Fruit fly (Drosophila melanogaster): ENCODE results near the gene CG6707.
A peak's percentile ranks its signal among the peaks of the same experiment; 100 is the strongest.

Gene CG6707

DNA sequence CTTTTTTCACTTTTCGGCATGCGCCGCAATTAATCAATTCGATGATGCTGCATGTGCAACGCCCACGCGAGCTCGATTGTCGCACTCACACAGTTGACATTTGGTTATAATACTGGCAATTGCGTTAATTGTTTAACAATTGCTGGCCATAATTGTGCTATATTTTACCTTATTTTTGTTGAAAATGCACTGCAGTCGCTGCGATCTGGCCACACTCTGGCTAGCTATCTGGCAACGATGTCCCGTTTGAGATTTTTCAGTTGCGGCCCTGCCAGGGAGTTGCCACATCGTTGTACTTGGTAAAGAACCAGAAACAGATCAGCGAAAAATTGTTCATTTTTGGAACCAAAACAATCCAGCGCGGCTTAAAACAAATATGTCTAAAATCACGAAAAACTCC, at the start of gene CG6707, which contains the start of gene CG46387 (continued):
- TF ChIP-seq CG6163 (GFP tag; IDR thresholded peaks at IDR 0.05) (peak; percentile 36; the same call in 1 of the 3 replicates), lz (GFP tag; optimal IDR thresholded peaks at IDR 0.05) (no peak), Ets21C (GFP tag; optimal IDR thresholded peaks at IDR 0.05) (no peak), CG6276 (GFP tag; optimal IDR thresholded peaks at IDR 0.05) (no peak), CG11762 (GFP tag; optimal IDR thresholded peaks at IDR 0.05; ENCODE audit: insufficient read depth) (no peak), achi (GFP tag; optimal IDR thresholded peaks at IDR 0.05) (no peak), Sox14 (GFP tag; optimal IDR thresholded peaks at IDR 0.05) (peak; percentile 70)

- no peak for TF ChIP-seq CG4318 (GFP tag; optimal IDR thresholded peaks at IDR 0.05)
- no peak for TF ChIP-seq CG6854 (GFP tag; optimal IDR thresholded peaks at IDR 0.05)
- TF ChIP-seq CG6163 (GFP tag; IDR thresholded peaks at IDR 0.05): no peak
- no peak for TF ChIP-seq CG8632 (GFP tag; optimal IDR thresholded peaks at IDR 0.05)
- TF ChIP-seq Gug (GFP tag; IDR thresholded peaks at IDR 0.05): no peak
- TF ChIP-seq net (GFP tag; optimal IDR thresholded peaks at IDR 0.05): no peak
- TF ChIP-seq Hr4 (GFP tag; optimal IDR thresholded peaks at IDR 0.05): no peak
- no peak for TF ChIP-seq ss (GFP tag; optimal IDR thresholded peaks at IDR 0.05)
- no peak for TF ChIP-seq Lpt (GFP tag; optimal IDR thresholded peaks at IDR 0.05)
- TF ChIP-seq CG8319 (GFP tag; optimal IDR thresholded peaks at IDR 0.05): no peak
- TF ChIP-seq Ets21C (GFP tag; optimal IDR thresholded peaks at IDR 0.05): no peak
- TF ChIP-seq acj6 (GFP tag; optimal IDR thresholded peaks at IDR 0.05): no peak
- no peak for TF ChIP-seq CG6792 (GFP tag; optimal IDR thresholded peaks at IDR 0.05)
- TF ChIP-seq cyc (GFP tag; optimal IDR thresholded peaks at IDR 0.05): no peak
- no peak for TF ChIP-seq CG11902 (GFP tag; optimal IDR thresholded peaks at IDR 0.05)
- TF ChIP-seq CG3919 (GFP tag; optimal IDR thresholded peaks at IDR 0.05): no peak
These were observed 28.8 kb upstream of the CG6707 start for dm6 chr3L:9927169-9927568.

dm6 chr3L:9907719-9908170, 9.4 kb upstream of the CG6707 start, which contains the start of gene bma:
Gene bma (plus strand): TSS chr3L:9908120.
- TF ChIP-seq achi (GFP tag; optimal IDR thresholded peaks at IDR 0.05): no peak
- TF ChIP-seq cyc (GFP tag; optimal IDR thresholded peaks at IDR 0.05): no peak
- no peak for TF ChIP-seq CG8632 (GFP tag; optimal IDR thresholded peaks at IDR 0.05)
- TF ChIP-seq fd59A (GFP tag; optimal IDR thresholded peaks at IDR 0.05): no peak
- no peak for TF ChIP-seq Sox102F (GFP tag; optimal IDR thresholded peaks at IDR 0.05)

dm6 chr3L:9904988-9905387, 6.6 kb upstream of the CG6707 start:
- TF ChIP-seq Smox (GFP tag; optimal IDR thresholded peaks at IDR 0.05): no peak
- TF ChIP-seq Gug (GFP tag; IDR thresholded peaks at IDR 0.05): no peak
- TF ChIP-seq CG34406 (GFP tag; optimal IDR thresholded peaks at IDR 0.05): no peak
- TF ChIP-seq net (GFP tag; optimal IDR thresholded peaks at IDR 0.05): no peak

dm6 chr3L:9899046-9899659, 778 bp upstream of the CG6707 start, which contains the start of gene nudE:
Gene nudE (plus strand): TSS chr3L:9899241.
- TF ChIP-seq spab (GFP tag; optimal IDR thresholded peaks at IDR 0.05) (no peak), net (GFP tag; optimal IDR thresholded peaks at IDR 0.05) (no peak), Hr4 (GFP tag; optimal IDR thresholded peaks at IDR 0.05) (no peak), CG6854 (GFP tag; optimal IDR thresholded peaks at IDR 0.05) (no peak), Met (GFP tag; optimal IDR thresholded peaks at IDR 0.05) (peak; percentile 33), Gug (GFP tag; IDR thresholded peaks at IDR 0.05) (no peak), CG10631 (GFP tag; optimal IDR thresholded peaks at IDR 0.05) (peak; percentile 16), CG34406 (GFP tag; optimal IDR thresholded peaks at IDR 0.05) (no peak), vri (GFP tag; optimal IDR thresholded peaks at IDR 0.05) (no peak), svp (GFP tag) (peak; percentile 53), CG3032 (tag; optimal IDR thresholded peaks at IDR 0.05) (no peak), CG6792 (GFP tag; optimal IDR thresholded peaks at IDR 0.05) (no peak), Ets96B (tag; optimal IDR thresholded peaks at IDR 0.05) (no peak), Sox14 (GFP tag; optimal IDR thresholded peaks at IDR 0.05) (peak; percentile 46), Blimp-1 (GFP tag; optimal IDR thresholded peaks at IDR 0.05) (no peak), Eip78C (GFP tag) (peak; percentile 85), cyc (GFP tag; optimal IDR thresholded peaks at IDR 0.05) (no peak), pdm3 (GFP tag; optimal IDR thresholded peaks at IDR 0.05) (peak; percentile 11), eg (GFP tag; IDR thresholded peaks at IDR 0.05) (no peak), CG11294 (GFP tag; IDR thresholded peaks at IDR 0.05) (no peak), CG31627 (GFP tag; optimal IDR thresholded peaks at IDR 0.05) (peak; percentile 42), CG8319 (GFP tag; optimal IDR thresholded peaks at IDR 0.05) (peak; percentile 45), esn (GFP tag; optimal IDR thresholded peaks at IDR 0.05) (peak; percentile 50), CG11762 (GFP tag; optimal IDR thresholded peaks at IDR 0.05; ENCODE audit: insufficient read depth) (no peak), lz (GFP tag; optimal IDR thresholded peaks at IDR 0.05) (peak; percentile 33), CG4318 (GFP tag; optimal IDR thresholded peaks at IDR 0.05) (no peak), CG8119 (GFP tag; IDR thresholded peaks at IDR 0.05) (no peak), Sox15 (GFP tag; optimal IDR thresholded peaks at IDR 0.05) (no peak)
